Fruit fly (Drosophila melanogaster) whole organism, embryonic: ENCODE results near the gene CG44005.

ENCODE experiments used
- CG10147 ChIP-seq: fragments of 200-800 bp; sonication (Bioruptor generic); optimal IDR thresholded peaks from 2 replicates; lab custom pipeline; 2019; ENCODE audit warnings: missing biosample characterization, mild to moderate bottlenecking, missing genetic modification characterization, moderate library complexity
- CG1792 ChIP-seq: fragments of 200-800 bp; sonication (Bioruptor generic); optimal IDR thresholded peaks from 2 replicates; lab custom pipeline; 2016; ENCODE audit warnings: missing biosample characterization, missing genetic modification characterization
- CG32532 ChIP-seq: fragments of 200-800 bp; sonication (Bioruptor generic); IDR thresholded peaks from 2 replicates; pipeline ENCODE4 v1.3.6; 2022; ENCODE audit warnings: missing biosample characterization, missing genetic modification characterization
- CG6654 ChIP-seq: fragments of 200-800 bp; sonication (Bioruptor generic); optimal IDR thresholded peaks from 2 replicates; lab custom pipeline; 2017; ENCODE audit warnings: missing biosample characterization, mild to moderate bottlenecking, missing genetic modification characterization
- CG8478 ChIP-seq: fragments of >200 bp; optimal IDR thresholded peaks from 2 replicates; lab custom pipeline; 2018
- E2f2 ChIP-seq: fragments of 200-800 bp; sonication (Bioruptor generic); IDR thresholded peaks from 2 replicates; pipeline ENCODE4 v1.3.6; 2022; ENCODE audit warnings: missing biosample characterization, missing genetic modification characterization
- HLH4C ChIP-seq: fragments of 200-800 bp; sonication (Bioruptor generic); IDR thresholded peaks from 3 replicates; pipeline ENCODE4 v1.3.6; 2022; ENCODE audit warnings: missing biosample characterization, missing genetic modification characterization; ENCODE audit not compliant: partially characterized antibody
- dimm ChIP-seq: fragments of 200-800 bp; sonication (Bioruptor generic); IDR thresholded peaks from 2 replicates; pipeline ENCODE4 v1.3.6; 2022; ENCODE audit warnings: missing biosample characterization, missing genetic modification characterization
- tgo ChIP-seq: fragments of 200-800 bp; sonication (Bioruptor generic); IDR thresholded peaks from 3 replicates; pipeline ENCODE4 v1.3.6; 2022; ENCODE audit warnings: missing biosample characterization, missing genetic modification characterization

dm6 chr3L:18073559-18074134, 1.7 kb upstream of the CG44005 start, which contains the start of gene CG44004:
- TF ChIP-seq E2f2 (GFP tag; lab: Robert Waterston, UW), result no peak
- TF ChIP-seq CG8478 (lab: Kevin White, UChicago), result no peak
- TF ChIP-seq CG6654 (GFP tag; lab: Kevin White, UChicago), result no peak
- TF ChIP-seq CG1792 (GFP tag; lab: Kevin White, UChicago), result no peak
- no peak for TF ChIP-seq CG32532 (GFP tag; lab: Robert Waterston, UW)
- TF ChIP-seq dimm (GFP tag; lab: Robert Waterston, UW), result no peak
- TF ChIP-seq CG10147 (GFP tag; lab: Kevin White, UChicago), result no peak
- no peak for TF ChIP-seq HLH4C (GFP tag; lab: Robert Waterston, UW)
- no peak for TF ChIP-seq tgo (GFP tag; lab: Robert Waterston, UW)
